Fruit fly (Drosophila melanogaster): ENCODE data around the gene CG14252.

- TF ChIP-seq spab (GFP tag; optimal IDR thresholded peaks at IDR 0.05) (no peak), Eip75B (GFP tag; optimal IDR thresholded peaks at IDR 0.05) (no peak), Hr38 (GFP tag; optimal IDR thresholded peaks at IDR 0.05) (no peak)
Observed at dm6 chr3R:26957132-26957531, 11.8 kb downstream of the CG14252 start.

All from whole organism, prepupa.